Worm (Caenorhabditis elegans) whole organism, mixed stage, embryonic: ENCODE results near the gene Y6G8.5.
"Not testable (repeated sequence)": the region's sequence is repeated elsewhere in the genome, so short reads cannot be mapped to it uniquely, and the experiment has no call there.

Experiments
- M03D4.4 ChIP-seq: sonication (generic microtip); optimal IDR thresholded peaks from 2 replicates; lab custom pipeline; 2017; ENCODE audit warnings: mild to moderate bottlenecking, missing genetic modification characterization, missing compliant biosample characterization
- ceh-39 ChIP-seq: fragments of 150-350 bp; optimal IDR thresholded peaks from 2 replicates; lab custom pipeline; 2014; ENCODE audit warnings: missing biosample characterization, missing genetic modification characterization
- ceh-83 ChIP-seq: fragments of 200-800 bp; sonication (Bioruptor generic); optimal IDR thresholded peaks from 2 replicates; lab custom pipeline; 2018; ENCODE audit warnings: mild to moderate bottlenecking, missing genetic modification characterization, missing compliant biosample characterization
- ces-1 ChIP-seq: fragments of 150-350 bp; optimal IDR thresholded peaks from 2 replicates; lab custom pipeline; 2014; ENCODE audit warnings: missing biosample characterization, missing genetic modification reagents, missing genetic modification characterization
- cnd-1 ChIP-seq: fragments of 200-800 bp; sonication (Bioruptor generic); optimal IDR thresholded peaks from 2 replicates; lab custom pipeline; 2018; ENCODE audit warnings: mild to moderate bottlenecking, missing genetic modification characterization, missing compliant biosample characterization
- drap-1 ChIP-seq: fragments of 200-800 bp; sonication (Bioruptor generic); optimal IDR thresholded peaks from 3 replicates; lab custom pipeline; 2018; ENCODE audit warnings: mild to moderate bottlenecking, missing genetic modification characterization, missing compliant biosample characterization
- elt-1 ChIP-seq: sonication (generic microtip); optimal IDR thresholded peaks from 2 replicates; lab custom pipeline; 2017; ENCODE audit warnings: missing genetic modification characterization, mild to moderate bottlenecking, missing compliant biosample characterization, antibody characterized with exemption, moderate library complexity, borderline replicate concordance; ENCODE audit not compliant: insufficient read depth
- elt-3 ChIP-seq: fragments of 150-350 bp; optimal IDR thresholded peaks from 2 replicates; lab custom pipeline; 2014; ENCODE audit warnings: missing biosample characterization, missing genetic modification characterization
- flh-1 ChIP-seq: fragments of 200-800 bp; sonication (Bioruptor generic); optimal IDR thresholded peaks from 2 replicates; lab custom pipeline; 2018; ENCODE audit warnings: mild to moderate bottlenecking, missing genetic modification characterization, moderate library complexity, missing compliant biosample characterization
- ham-2 ChIP-seq: fragments of 200-800 bp; sonication (Bioruptor generic); optimal IDR thresholded peaks from 2 replicates; lab custom pipeline; 2018; ENCODE audit warnings: mild to moderate bottlenecking, missing genetic modification characterization, missing compliant biosample characterization
- hlh-1 ChIP-seq: fragments of 150-350 bp; optimal IDR thresholded peaks from 2 replicates; lab custom pipeline; 2014; ENCODE audit warnings: missing biosample characterization, missing genetic modification reagents, missing genetic modification characterization
- lin-13 ChIP-seq: fragments of 150-350 bp; optimal IDR thresholded peaks from 2 replicates; lab custom pipeline; 2014; ENCODE audit warnings: missing biosample characterization, missing genetic modification characterization
- lin-32 ChIP-seq: fragments of 200-800 bp; sonication (Bioruptor generic); optimal IDR thresholded peaks from 2 replicates; lab custom pipeline; 2018; ENCODE audit warnings: mild to moderate bottlenecking, missing genetic modification characterization, missing compliant biosample characterization
- lsy-2 ChIP-seq: fragments of 150-350 bp; optimal IDR thresholded peaks from 2 replicates; lab custom pipeline; 2014; ENCODE audit warnings: missing biosample characterization, missing genetic modification characterization
- mab-5 ChIP-seq: fragments of 150-350 bp; optimal IDR thresholded peaks from 2 replicates; lab custom pipeline; 2014; ENCODE audit warnings: missing biosample characterization, missing genetic modification characterization
- mls-2 ChIP-seq: sonication (generic microtip); optimal IDR thresholded peaks from 2 replicates; lab custom pipeline; 2016; ENCODE audit warnings: mild to moderate bottlenecking, missing genetic modification characterization, moderate library complexity, missing compliant biosample characterization
- nhr-2 ChIP-seq: fragments of 150-350 bp; optimal IDR thresholded peaks from 2 replicates; lab custom pipeline; 2014; ENCODE audit warnings: missing biosample characterization, missing genetic modification characterization
- nhr-237 ChIP-seq: fragments of 150-350 bp; optimal IDR thresholded peaks from 2 replicates; lab custom pipeline; 2014; ENCODE audit warnings: missing biosample characterization, missing genetic modification characterization
- nhr-28 ChIP-seq: fragments of 150-350 bp; optimal IDR thresholded peaks from 2 replicates; lab custom pipeline; 2014; ENCODE audit warnings: missing biosample characterization, missing genetic modification characterization
- nhr-76 ChIP-seq: sonication (generic microtip); optimal IDR thresholded peaks from 2 replicates; lab custom pipeline; 2017; ENCODE audit warnings: missing biosample characterization, missing genetic modification characterization
- pha-4 ChIP-seq: fragments of 150-350 bp; optimal IDR thresholded peaks from 2 replicates; lab custom pipeline; 2018; ENCODE audit warnings: missing biosample characterization, missing genetic modification reagents, missing genetic modification characterization
- snpc-4 ChIP-seq: fragments of 150-350 bp; optimal IDR thresholded peaks from 2 replicates; lab custom pipeline; 2014; ENCODE audit warnings: missing biosample characterization, missing genetic modification characterization
- sptf-1 ChIP-seq: sonication (generic microtip); optimal IDR thresholded peaks from 2 replicates; lab custom pipeline; 2017; ENCODE audit warnings: mild to moderate bottlenecking, missing genetic modification characterization, moderate library complexity, missing compliant biosample characterization
- tbx-8 ChIP-seq: fragments of 200-800 bp; sonication (Bioruptor generic); optimal IDR thresholded peaks from 2 replicates; lab custom pipeline; 2018; ENCODE audit warnings: mild to moderate bottlenecking, missing genetic modification characterization, moderate library complexity, missing compliant biosample characterization
- unc-120 ChIP-seq: sonication (generic microtip); optimal IDR thresholded peaks from 2 replicates; lab custom pipeline; 2017; ENCODE audit warnings: missing genetic modification characterization, missing compliant biosample characterization; ENCODE audit not compliant: poor library complexity, severe bottlenecking
- ztf-11 ChIP-seq: fragments of 150-350 bp; optimal IDR thresholded peaks from 2 replicates; lab custom pipeline; 2014; ENCODE audit warnings: missing biosample characterization, missing genetic modification characterization

Gene Y6G8.5

DNA sequence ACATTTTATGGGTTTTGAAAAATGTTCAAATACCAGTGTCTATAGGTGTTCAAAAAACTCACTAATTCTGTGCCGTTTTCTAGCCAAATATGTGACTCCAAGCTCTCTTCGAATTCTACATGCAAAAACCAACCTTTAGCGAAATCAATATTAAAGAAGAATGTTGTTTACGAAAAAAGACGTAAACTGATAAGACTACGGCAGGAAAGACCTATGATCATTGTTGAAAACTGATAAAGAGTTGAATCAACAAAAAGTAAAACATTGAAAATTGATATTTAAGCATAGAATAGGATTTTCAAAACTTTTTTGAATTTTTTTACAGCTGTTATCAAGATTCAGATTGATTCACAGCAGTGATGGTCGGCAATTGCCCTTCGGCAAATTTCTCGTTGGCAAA, 16.7 kb downstream of the Y6G8.5 start, which contains the start of gene Y6G8.2:
Y6G8.2 (minus strand) TSS at position 147 of the 400 bp plus-strand sequence.
- no peak for TF ChIP-seq nhr-28
- no peak for TF ChIP-seq M03D4.4
- no peak for TF ChIP-seq elt-1 (tag; lab: Kevin White, UChicago)
- no peak for TF ChIP-seq mls-2 (tag; lab: Kevin White, UChicago)

DNA sequence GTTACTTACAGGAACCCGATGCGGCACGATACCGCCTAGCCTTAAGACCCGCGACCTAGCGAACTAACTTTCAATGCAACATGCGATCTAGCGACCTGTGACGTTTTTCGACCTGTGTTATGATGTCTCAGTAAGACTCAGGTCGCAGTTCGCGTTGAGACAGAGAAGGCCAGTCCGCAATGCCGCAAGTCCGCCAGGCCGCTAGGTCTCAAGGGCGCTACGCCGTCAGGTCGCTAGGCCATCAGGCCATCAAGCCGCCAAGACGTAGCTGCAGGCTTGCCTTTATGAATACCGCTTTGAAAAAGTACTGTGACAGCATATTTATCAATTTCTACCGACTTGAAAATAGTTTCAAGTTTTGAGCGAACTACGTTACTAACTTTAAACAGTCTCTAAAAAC, 19.8 kb downstream of the Y6G8.5 start:
- TF ChIP-seq lsy-2 (tag; lab: Kevin White, UChicago), result no peak

DNA sequence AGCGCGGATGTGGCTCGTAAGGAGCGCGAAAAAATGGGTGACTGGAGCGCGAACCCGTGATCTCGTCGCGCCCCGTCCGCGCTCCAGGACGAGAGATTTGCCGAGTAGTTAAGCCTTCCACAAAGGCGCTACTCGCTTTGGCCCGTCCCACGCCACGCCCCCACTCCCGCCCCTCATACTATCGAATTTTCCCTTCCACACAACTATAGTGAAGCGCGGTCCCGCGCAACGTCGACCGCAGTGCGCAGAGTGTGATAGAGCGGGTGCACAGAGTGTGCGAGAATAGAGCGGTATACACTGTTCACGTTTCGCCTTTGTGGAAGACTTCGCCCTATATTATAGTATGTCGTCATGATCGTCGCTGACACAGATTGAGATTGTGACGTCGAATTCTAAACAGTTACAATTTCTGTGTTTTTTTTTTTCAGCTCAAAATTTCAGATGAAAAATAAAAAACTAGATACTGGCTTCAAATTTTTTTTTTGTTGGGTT, 31.1 kb downstream of the Y6G8.5 start, which contains the start of gene fbxa-133:
fbxa-133 (plus strand) TSS at position 442 of the 492 bp plus-strand sequence.
- not testable (repeated sequence) for TF ChIP-seq ham-2 (GFP tag; lab: Kevin White, UChicago); elt-3; nhr-28

ce11 chrV:17580017-17580416, 35.5 kb downstream of the Y6G8.5 start:
- TF ChIP-seq nhr-2 (tag; lab: Kevin White, UChicago) (no peak), ces-1 (GFP tag; lab: Kevin White, UChicago) (no peak), elt-1 (tag; lab: Kevin White, UChicago) (no peak), nhr-28 (no peak), lin-32 (GFP tag; lab: Kevin White, UChicago) (no peak), ceh-83 (GFP tag; lab: Kevin White, UChicago) (no peak), ztf-11 (no peak), nhr-237 (no peak), lin-13 (no peak), snpc-4 (tag; lab: Kevin White, UChicago) (no peak), cnd-1 (tag; lab: Kevin White, UChicago) (no peak), unc-120 (tag; lab: Kevin White, UChicago) (no peak), flh-1 (GFP tag; lab: Kevin White, UChicago) (no peak), mab-5 (tag; lab: Kevin White, UChicago) (no peak), drap-1 (no peak)

ce11 chrV:17566850-17567249, 48.7 kb downstream of the Y6G8.5 start, which contains the start of gene C38D9.2:
Gene C38D9.2, plus strand, starts transcription at chrV:17567150.
- TF ChIP-seq cnd-1 (tag; lab: Kevin White, UChicago), result no peak
- TF ChIP-seq lin-32 (GFP tag; lab: Kevin White, UChicago), result no peak
- TF ChIP-seq nhr-237, result no peak
- no peak for TF ChIP-seq nhr-76
- TF ChIP-seq pha-4, result no peak
- no peak for TF ChIP-seq drap-1
- no peak for TF ChIP-seq sptf-1 (tag; lab: Kevin White, UChicago)
- no peak for TF ChIP-seq ceh-83 (GFP tag; lab: Kevin White, UChicago)
- no peak for TF ChIP-seq ztf-11

ce11 chrV:17565903-17566302, 49.6 kb downstream of the Y6G8.5 start, which contains the start of gene fbxa-171:
Gene fbxa-171, minus strand, starts transcription at chrV:17566003.
- no peak for TF ChIP-seq nhr-76
- TF ChIP-seq lsy-2 (tag; lab: Kevin White, UChicago), result no peak
- no peak for TF ChIP-seq M03D4.4
- no peak for TF ChIP-seq hlh-1 (tag; lab: Kevin White, UChicago)
- no peak for TF ChIP-seq ceh-39
- TF ChIP-seq tbx-8, result no peak
- TF ChIP-seq ham-2 (GFP tag; lab: Kevin White, UChicago), result no peak
